Worm (Caenorhabditis elegans) whole organism, L4/young adult: ENCODE data around the gene fipr-9.

Experiments
- dao-5 ChIP-seq: sonication (generic microtip); optimal IDR thresholded peaks from 2 replicates; lab custom pipeline; 2016; ENCODE audit warnings: missing genotype, missing genetic modification characterization, moderate library complexity, missing compliant biosample characterization
- him-1 ChIP-seq: sonication (generic microtip); optimal IDR thresholded peaks from 2 replicates; lab custom pipeline; 2016; ENCODE audit warnings: missing genotype, missing genetic modification reagents, missing genetic modification characterization, missing compliant biosample characterization

- TF ChIP-seq him-1 (tag; lab: Kevin White, UChicago) (no peak), dao-5 (no peak)
These were observed 47.8 kb upstream of the fipr-9 start, which contains the start of gene egl-3 for ce11 chrV:10173653-10174052.
